Worm (Caenorhabditis elegans): ENCODE data around the gene M110.10.

The M110.10 gene

DNA sequence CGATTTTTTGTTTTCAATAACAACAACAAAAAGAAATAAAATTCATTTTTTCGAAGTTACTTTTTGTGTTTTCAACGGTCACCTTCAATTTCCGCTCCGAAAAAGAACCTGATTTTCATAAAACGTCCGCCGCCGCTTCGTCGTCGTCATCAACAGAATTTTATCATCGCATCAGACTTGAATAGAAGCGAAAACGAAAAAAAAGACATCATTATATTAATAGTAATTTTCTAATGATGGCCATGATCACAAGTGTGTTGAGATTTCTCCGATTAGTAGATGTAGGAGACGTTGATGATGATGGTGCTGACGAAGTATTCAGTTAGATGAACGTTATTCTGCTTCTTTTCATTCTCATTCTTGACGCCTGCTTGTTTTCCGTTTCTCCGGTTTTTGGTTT, 9.7 kb upstream of the M110.10 start:
- no peak for TF ChIP-seq pha-2 (tag; optimal IDR thresholded peaks at IDR 0.05)
- no peak for TF ChIP-seq ceh-9 (tag; optimal IDR thresholded peaks at IDR 0.05)
- no peak for TF ChIP-seq ceh-34 (tag; optimal IDR thresholded peaks at IDR 0.05)
- TF ChIP-seq ceh-31 (tag; optimal IDR thresholded peaks at IDR 0.05): no peak
- no peak for TF ChIP-seq C08G9.2 (tag; optimal IDR thresholded peaks at IDR 0.05)
- no peak for TF ChIP-seq sox-4 (tag; optimal IDR thresholded peaks at IDR 0.05)

DNA sequence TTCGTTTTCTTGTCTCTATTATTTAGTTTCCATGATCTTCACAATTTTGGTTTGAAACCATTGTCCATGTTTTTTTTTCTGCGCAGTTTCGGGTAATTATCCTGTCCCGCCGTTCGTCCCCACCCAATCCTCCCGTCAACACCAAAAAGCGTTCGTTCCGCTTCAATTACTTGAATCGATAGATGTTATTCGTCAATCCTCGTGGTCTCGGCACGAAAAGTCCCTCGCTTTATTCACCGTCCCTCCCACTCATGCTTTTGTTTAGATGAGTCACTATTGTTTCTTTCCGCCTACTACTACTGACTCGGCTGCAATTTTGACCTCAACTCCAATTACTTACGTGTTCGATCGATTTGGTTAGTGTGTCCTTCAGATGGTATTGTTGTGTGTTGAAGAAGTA, 9.2 kb upstream of the M110.10 start:
- TF ChIP-seq ttx-3 (tag; optimal IDR thresholded peaks at IDR 0.05) (no peak), sox-2 (GFP tag; IDR thresholded peaks at IDR 0.05) (peak; percentile 32; the same call in 1 of the 2 replicates), tbx-2 (tag; optimal IDR thresholded peaks at IDR 0.05) (no peak), hlh-8 (tag; optimal IDR thresholded peaks at IDR 0.05) (no peak), ceh-31 (tag; optimal IDR thresholded peaks at IDR 0.05) (peak; percentile 59), ceh-45 (GFP tag; IDR thresholded peaks at IDR 0.05) (no peak), pax-1 (tag; optimal IDR thresholded peaks at IDR 0.05) (peak; percentile 87), fkh-6 (tag; optimal IDR thresholded peaks at IDR 0.05) (no peak), C08G9.2 (tag; optimal IDR thresholded peaks at IDR 0.05) (no peak)

DNA sequence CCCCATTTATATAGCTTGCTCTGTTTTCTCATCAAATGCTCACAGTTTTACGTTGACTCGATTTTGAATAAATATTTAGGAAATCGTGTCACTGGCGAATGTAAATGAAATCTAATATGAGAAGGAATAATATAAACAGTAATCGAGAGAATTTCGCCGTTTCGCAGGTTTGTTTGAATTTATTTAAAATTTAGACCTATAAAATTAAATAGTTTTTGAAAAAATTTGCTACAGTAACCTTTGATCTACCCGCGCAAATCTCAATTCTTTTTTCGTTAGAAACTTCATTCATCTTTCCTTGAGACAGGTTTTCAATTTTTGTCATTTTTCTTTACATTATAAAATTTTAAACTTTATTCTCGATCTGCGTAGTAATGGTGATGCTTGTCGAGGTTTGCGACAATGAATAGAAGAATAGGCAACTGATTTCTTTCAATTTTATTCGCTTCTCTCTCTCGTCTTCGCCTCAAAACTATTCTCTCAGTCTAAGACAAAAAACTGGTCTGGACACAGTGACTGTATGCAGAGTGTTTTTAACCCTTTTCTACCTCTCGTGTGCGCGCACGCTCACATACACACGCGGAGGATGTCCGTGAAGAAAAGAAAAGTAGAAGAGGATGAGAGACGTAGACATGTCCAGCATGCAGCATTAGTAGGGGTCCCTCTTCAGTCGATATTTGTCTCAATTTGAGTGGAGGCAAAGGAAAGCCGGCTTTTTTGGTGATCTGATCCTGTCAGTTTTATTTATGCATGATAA, 8.2 kb upstream of the M110.10 start, which contains the start of gene dab-1:
dab-1 (plus strand) TSS at position 78 of the 757 bp plus-strand sequence.
- TF ChIP-seq ahr-1 (tag; optimal IDR thresholded peaks at IDR 0.05) (no peak), C38D4.7 (GFP tag; optimal IDR thresholded peaks at IDR 0.05) (no peak), hlh-30 (tag; optimal IDR thresholded peaks at IDR 0.05; ENCODE audit: insufficient read depth) (peak; percentile 49), ceh-31 (tag; optimal IDR thresholded peaks at IDR 0.05) (peak; percentile 6), sox-4 (tag; optimal IDR thresholded peaks at IDR 0.05) (no peak), unc-55 (GFP tag; optimal IDR thresholded peaks at IDR 0.05) (peak; percentile 30), ceh-19 (GFP tag; optimal IDR thresholded peaks at IDR 0.05) (peak; percentile 37), elt-2 (tag; optimal IDR thresholded peaks at IDR 0.05) (peak; percentile 3), nfya-1 (tag; optimal IDR thresholded peaks at IDR 0.05) (peak; percentile 32)

DNA sequence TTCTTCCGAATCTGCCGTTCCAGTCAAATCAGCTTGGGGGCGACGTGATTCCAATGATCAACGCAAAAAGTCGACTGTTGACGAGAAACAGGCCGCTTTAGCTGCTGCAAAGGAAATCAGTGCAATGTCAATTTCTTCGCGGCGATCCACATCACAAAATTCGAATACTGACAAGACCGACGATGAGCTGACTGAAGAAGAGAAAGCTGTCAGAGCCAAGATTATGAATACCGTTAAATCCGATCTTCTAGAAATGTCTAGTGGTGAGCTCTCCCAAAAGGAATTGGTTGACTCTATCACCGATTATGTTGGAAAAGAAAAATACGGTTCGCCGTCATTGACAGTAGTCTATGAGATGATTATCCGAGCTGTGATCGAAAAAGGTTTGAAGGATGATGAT, 6.0 kb upstream of the M110.10 start:
- TF ChIP-seq K02D7.2 (tag; optimal IDR thresholded peaks at IDR 0.05): no peak
- TF ChIP-seq pat-9 (tag; optimal IDR thresholded peaks at IDR 0.05): no peak
- TF ChIP-seq lim-6 (tag; optimal IDR thresholded peaks at IDR 0.05): no peak
- no peak for TF ChIP-seq odd-2 (tag; optimal IDR thresholded peaks at IDR 0.05)
- no peak for TF ChIP-seq hlh-30 (tag; optimal IDR thresholded peaks at IDR 0.05; ENCODE audit: insufficient read depth)
- no peak for TF ChIP-seq ceh-48 (tag; optimal IDR thresholded peaks at IDR 0.05)

DNA sequence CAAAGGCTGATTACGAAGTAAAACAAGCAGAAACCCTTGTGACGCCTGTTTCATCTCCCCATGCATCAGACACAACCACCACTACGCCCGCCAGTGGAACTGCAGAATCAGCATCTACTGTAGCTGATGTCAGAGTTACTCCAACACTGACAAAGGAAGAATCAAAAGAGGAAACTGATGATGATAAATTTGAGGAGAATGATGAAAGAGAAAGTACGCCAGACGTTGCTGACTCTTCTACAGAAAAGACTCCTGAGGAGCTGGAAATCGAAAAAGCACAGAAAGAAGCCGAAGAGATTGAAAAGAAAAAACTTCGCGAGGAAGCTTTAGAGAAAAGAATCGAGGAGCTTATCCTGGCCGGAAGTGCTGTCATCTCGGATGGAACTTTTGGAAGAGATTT, 4.0 kb upstream of the M110.10 start:
- TF ChIP-seq tbx-2 (tag; optimal IDR thresholded peaks at IDR 0.05): no peak
- no peak for TF ChIP-seq hlh-8 (tag; optimal IDR thresholded peaks at IDR 0.05)
- no peak for TF ChIP-seq dmd-4 (tag; optimal IDR thresholded peaks at IDR 0.05; ENCODE audit: borderline replicate concordance)
- TF ChIP-seq unc-55 (GFP tag; optimal IDR thresholded peaks at IDR 0.05): no peak
- no peak for TF ChIP-seq fax-1 (tag; optimal IDR thresholded peaks at IDR 0.05)
- TF ChIP-seq T23F11.4 (GFP tag; optimal IDR thresholded peaks at IDR 0.05): no peak
- no peak for TF ChIP-seq pqm-1 (tag; optimal IDR thresholded peaks at IDR 0.05)
- no peak for TF ChIP-seq che-1 (tag; optimal IDR thresholded peaks at IDR 0.05)
- no peak for TF ChIP-seq unc-42 (tag; optimal IDR thresholded peaks at IDR 0.05)
- no peak for TF ChIP-seq hlh-13 (GFP tag; optimal IDR thresholded peaks at IDR 0.05)
- no peak for TF ChIP-seq pros-1 (tag; optimal IDR thresholded peaks at IDR 0.05)
- TF ChIP-seq unc-3 (GFP tag; conservative IDR thresholded peaks at IDR 0.05): no peak
- no peak for TF ChIP-seq unc-3 (tag; optimal IDR thresholded peaks at IDR 0.05)
- no peak for TF ChIP-seq ets-4 (tag; optimal IDR thresholded peaks at IDR 0.05)
- TF ChIP-seq ttx-3 (tag; optimal IDR thresholded peaks at IDR 0.05): no peak
- TF ChIP-seq hlh-6 (tag; optimal IDR thresholded peaks at IDR 0.05): no peak
- no peak for TF ChIP-seq ceh-14 (tag; optimal IDR thresholded peaks at IDR 0.05)
- TF ChIP-seq hlh-30 (tag; optimal IDR thresholded peaks at IDR 0.05; ENCODE audit: insufficient read depth): no peak
- TF ChIP-seq rnt-1 (tag; optimal IDR thresholded peaks at IDR 0.05): no peak
- no peak for TF ChIP-seq pat-9 (tag; optimal IDR thresholded peaks at IDR 0.05)

Data from whole organism, late embryonic.